Worm (Caenorhabditis elegans) whole organism, early embryonic: ENCODE measurements around the gene fbxa-3.
"Not testable (repeated sequence)": the region's sequence is repeated elsewhere in the genome, so short reads cannot be mapped to it uniquely, and the experiment has no call there.

Source experiments
- B0310.2 ChIP-seq: sonication (generic microtip); optimal IDR thresholded peaks from 2 replicates; lab custom pipeline; 2016; ENCODE audit warnings: mild to moderate bottlenecking, missing genetic modification characterization, missing compliant biosample characterization
- F13C5.2 ChIP-seq: sonication (generic microtip); optimal IDR thresholded peaks from 2 replicates; lab custom pipeline; 2017; ENCODE audit warnings: mild to moderate bottlenecking, missing genetic modification characterization, inconsistent platforms, missing compliant biosample characterization
- aly-1 ChIP-seq: sonication (generic microtip); optimal IDR thresholded peaks from 2 replicates; lab custom pipeline; 2016; ENCODE audit warnings: missing genetic modification characterization, missing compliant biosample characterization
- ama-1 ChIP-seq: fragments of 150-350 bp; optimal IDR thresholded peaks from 2 replicates; lab custom pipeline; 2014
- ceh-13 ChIP-seq: fragments of 200-800 bp; sonication (Bioruptor generic); optimal IDR thresholded peaks from 2 replicates; lab custom pipeline; 2018; ENCODE audit warnings: mild to moderate bottlenecking, missing genetic modification characterization, missing compliant biosample characterization
- ceh-36 ChIP-seq: sonication (generic microtip); optimal IDR thresholded peaks from 2 replicates; lab custom pipeline; 2016; ENCODE audit warnings: missing genetic modification characterization, inconsistent platforms, missing compliant biosample characterization
- ets-7 ChIP-seq: sonication (generic microtip); optimal IDR thresholded peaks from 2 replicates; lab custom pipeline; 2016; ENCODE audit warnings: missing genotype, missing genetic modification characterization, missing compliant biosample characterization
- flt-1 ChIP-seq: fragments of 200-800 bp; sonication (Bioruptor generic); IDR thresholded peaks from 2 replicates; pipeline ENCODE4 v1.3.6; 2022; ENCODE audit warnings: missing genetic modification characterization, missing compliant biosample characterization
- hmbx-1 ChIP-seq: sonication (generic microtip); optimal IDR thresholded peaks from 2 replicates; lab custom pipeline; 2016; ENCODE audit warnings: mild to moderate bottlenecking, missing genetic modification characterization, missing compliant biosample characterization
- hmg-4 ChIP-seq: fragments of 200-800 bp; sonication (Bioruptor generic); optimal IDR thresholded peaks from 2 replicates; lab custom pipeline; 2018; ENCODE audit warnings: mild to moderate bottlenecking, missing genetic modification characterization, missing compliant biosample characterization
- hnd-1 ChIP-seq: sonication (generic microtip); optimal IDR thresholded peaks from 2 replicates; lab custom pipeline; 2016; ENCODE audit warnings: missing genetic modification characterization, missing compliant biosample characterization
- pes-1 ChIP-seq: fragments of 200-800 bp; sonication (Bioruptor generic); IDR thresholded peaks from 2 replicates; pipeline ENCODE4 v1.3.6; 2022; ENCODE audit warnings: missing genetic modification reagents, missing genetic modification characterization, missing compliant biosample characterization
- scrt-1 ChIP-seq: fragments of 200-800 bp; sonication (Bioruptor generic); IDR thresholded peaks from 2 replicates; pipeline ENCODE4 v1.3.6; 2022; ENCODE audit warnings: missing genetic modification characterization, missing compliant biosample characterization
- sea-1 ChIP-seq: fragments of 200-800 bp; sonication (Bioruptor generic); conservative IDR thresholded peaks from 2 replicates; pipeline ENCODE4 v1.3.6; 2022; ENCODE audit warnings: missing genetic modification characterization, missing compliant biosample characterization
- tbx-11 ChIP-seq: fragments of 200-800 bp; sonication (Bioruptor generic); IDR thresholded peaks from 2 replicates; pipeline ENCODE4 v1.3.6; 2022; ENCODE audit warnings: missing genetic modification characterization, missing compliant biosample characterization
- tbx-37 ChIP-seq: fragments of 200-800 bp; sonication (Bioruptor generic); conservative IDR thresholded peaks from 2 replicates; pipeline ENCODE4 v1.3.6; 2022; ENCODE audit warnings: missing genetic modification reagents, missing genetic modification characterization, missing compliant biosample characterization
- tra-4 ChIP-seq: sonication (generic microtip); optimal IDR thresholded peaks from 2 replicates; lab custom pipeline; 2017; ENCODE audit warnings: missing genetic modification characterization, missing compliant biosample characterization

Gene fbxa-3

ce11 chrII:1787208-1787607, 33.5 kb downstream of the fbxa-3 start:
- TF ChIP-seq ets-7 = no peak
- TF ChIP-seq ceh-13 (GFP tag; lab: Kevin White, UChicago) = no peak
- TF ChIP-seq ama-1 = no peak
- TF ChIP-seq tbx-37 = no peak
- no peak for TF ChIP-seq tbx-11
- TF ChIP-seq F13C5.2 (tag; lab: Kevin White, UChicago) = no peak
- no peak for TF ChIP-seq hnd-1 (tag; lab: Kevin White, UChicago)
- no peak for TF ChIP-seq flt-1
- TF ChIP-seq aly-1 = no peak
- no peak for TF ChIP-seq hmbx-1 (tag; lab: Kevin White, UChicago)
- no peak for TF ChIP-seq hmg-4 (GFP tag; lab: Kevin White, UChicago)
- TF ChIP-seq sea-1 (GFP tag; lab: Robert Waterston, UW) = no peak
- TF ChIP-seq tra-4 (tag; lab: Kevin White, UChicago) = no peak
- no peak for TF ChIP-seq pes-1

- no peak for TF ChIP-seq hmg-4 (GFP tag; lab: Kevin White, UChicago)
- no peak for TF ChIP-seq tbx-37
- TF ChIP-seq ceh-36 = no peak
- TF ChIP-seq ets-7 = no peak
- TF ChIP-seq aly-1 = no peak
- TF ChIP-seq hnd-1 (tag; lab: Kevin White, UChicago) = no peak
- no peak for TF ChIP-seq tra-4 (tag; lab: Kevin White, UChicago)
These were observed 34.5 kb downstream of the fbxa-3 start, which contains the start of gene C08F1.10 for ce11 chrII:1786209-1786608. C08F1.10 (minus strand) TSS chrII:1786309.

ce11 chrII:1784799-1785198, 35.9 kb downstream of the fbxa-3 start, which contains the start of gene C08F1.11:
C08F1.11 (minus strand) TSS chrII:1784899.
- no peak for TF ChIP-seq ets-7
- no peak for TF ChIP-seq ama-1
- TF ChIP-seq scrt-1 = no peak
- no peak for TF ChIP-seq tra-4 (tag; lab: Kevin White, UChicago)
- TF ChIP-seq tbx-37 = no peak

ce11 chrII:1782474-1782873, 38.2 kb downstream of the fbxa-3 start, which contains the start of gene math-4:
math-4 (minus strand) TSS chrII:1782574.
- TF ChIP-seq hnd-1 (tag; lab: Kevin White, UChicago) (no peak), scrt-1 (no peak), tbx-11 (no peak), B0310.2 (tag; lab: Kevin White, UChicago) (no peak), F13C5.2 (tag; lab: Kevin White, UChicago) (no peak), ceh-13 (GFP tag; lab: Kevin White, UChicago) (no peak), ets-7 (no peak), ceh-36 (no peak), aly-1 (no peak), flt-1 (no peak), tra-4 (tag; lab: Kevin White, UChicago) (no peak), pes-1 (no peak), sea-1 (GFP tag; lab: Robert Waterston, UW) (no peak), ama-1 (no peak), tbx-37 (no peak), hmbx-1 (tag; lab: Kevin White, UChicago) (no peak), hmg-4 (GFP tag; lab: Kevin White, UChicago) (no peak)

- not testable (repeated sequence) for TF ChIP-seq B0310.2 (tag; lab: Kevin White, UChicago); tra-4 (tag; lab: Kevin White, UChicago); scrt-1
These were observed 45.4 kb downstream of the fbxa-3 start, which contains the start of gene F36H5.14 for ce11 chrII:1775234-1775633. F36H5.14 (plus strand) TSS chrII:1775534.

ce11 chrII:1771785-1772184, 48.9 kb downstream of the fbxa-3 start, which contains the start of gene math-3:
math-3 (plus strand) TSS chrII:1772085.
- no peak for TF ChIP-seq tbx-37
- TF ChIP-seq pes-1 = no peak
- TF ChIP-seq aly-1 = no peak
- no peak for TF ChIP-seq B0310.2 (tag; lab: Kevin White, UChicago)
- no peak for TF ChIP-seq ets-7
- TF ChIP-seq ceh-36 = no peak
- TF ChIP-seq scrt-1 = no peak
- no peak for TF ChIP-seq sea-1 (GFP tag; lab: Robert Waterston, UW)

- not testable (repeated sequence) for TF ChIP-seq tbx-37; B0310.2 (tag; lab: Kevin White, UChicago); hnd-1 (tag; lab: Kevin White, UChicago)
These were observed 49.3 kb downstream of the fbxa-3 start, which contains the start of gene math-26 for ce11 chrII:1771347-1771746. math-26 (plus strand) TSS chrII:1771647.
